Worm (Caenorhabditis elegans) whole organism, L4 larva: ENCODE measurements around the gene iscu-1.

ENCODE experiments used
- T20F7.1 ChIP-seq: fragments of 200-800 bp; sonication (Bioruptor generic); optimal IDR thresholded peaks from 2 replicates; lab custom pipeline; 2018; ENCODE audit warnings: mild to moderate bottlenecking, missing genetic modification characterization, missing compliant biosample characterization
- T26A8.4 ChIP-seq: fragments of 200-800 bp; sonication (Bioruptor generic); IDR thresholded peaks from 2 replicates; pipeline ENCODE4 v1.3.6; 2022; ENCODE audit warnings: missing genetic modification characterization, missing compliant biosample characterization
- Y75B8A.6 ChIP-seq: fragments of 200-800 bp; sonication (Bioruptor generic); IDR thresholded peaks from 2 replicates; pipeline ENCODE4 v1.3.6; 2022; ENCODE audit warnings: missing genetic modification reagents, missing genetic modification characterization, missing compliant biosample characterization
- ZK337.2 ChIP-seq: fragments of 200-800 bp; sonication (Bioruptor generic); IDR thresholded peaks from 2 replicates; pipeline ENCODE4 v1.3.6; 2022; ENCODE audit warnings: missing genetic modification reagents, missing genetic modification characterization, missing compliant biosample characterization
- ZK546.5 ChIP-seq, 2 experiments: sonication (generic microtip); optimal IDR thresholded peaks; 2 replicates each; lab custom pipeline; 2017; ENCODE audit warnings: missing biosample characterization in 2 of 2, missing genetic modification characterization in 2 of 2
- aha-1 ChIP-seq: fragments of 150-350 bp; peaks from one replicate; lab custom pipeline; 2014; ENCODE audit warnings: missing biosample characterization, missing genetic modification characterization
- ama-1 ChIP-seq: fragments of 150-350 bp; optimal IDR thresholded peaks from 2 replicates; lab custom pipeline; 2014; ENCODE audit warnings: inconsistent platforms, mixed read lengths
- ceh-20 ChIP-seq: fragments of 200-800 bp; sonication (Bioruptor generic); IDR thresholded peaks from 2 replicates; pipeline ENCODE4 v1.3.6; 2022; ENCODE audit warnings: missing genetic modification reagents, missing genetic modification characterization, missing compliant biosample characterization
- ceh-28 ChIP-seq: fragments of 150-350 bp; optimal IDR thresholded peaks from 2 replicates; lab custom pipeline; 2014; ENCODE audit warnings: missing biosample characterization, missing genetic modification reagents, missing genetic modification characterization
- ctbp-1 ChIP-seq: fragments of 200-800 bp; sonication (Bioruptor generic); IDR thresholded peaks from 2 replicates; pipeline ENCODE4 v1.3.6; 2022; ENCODE audit warnings: missing genetic modification reagents, missing genetic modification characterization, missing compliant biosample characterization
- daf-19 ChIP-seq: fragments of 200-800 bp; sonication (Bioruptor generic); conservative IDR thresholded peaks from 2 replicates; pipeline ENCODE4 v1.3.6; 2022; ENCODE audit warnings: missing genetic modification characterization, missing compliant biosample characterization
- dmd-6 ChIP-seq: fragments of 200-800 bp; sonication (Bioruptor generic); IDR thresholded peaks from 2 replicates; pipeline ENCODE4 v1.3.6; 2022; ENCODE audit warnings: missing genetic modification reagents, missing genetic modification characterization, missing compliant biosample characterization
- dpl-1 ChIP-seq: fragments of 150-350 bp; optimal IDR thresholded peaks from 2 replicates; lab custom pipeline; 2014; ENCODE audit warnings: missing biosample characterization, missing genetic modification reagents, missing genetic modification characterization
- dve-1 ChIP-seq: sonication (generic microtip); optimal IDR thresholded peaks from 2 replicates; lab custom pipeline; 2017; ENCODE audit warnings: antibody characterized with exemption, mild to moderate bottlenecking, missing genetic modification characterization, missing compliant biosample characterization; ENCODE audit not compliant: insufficient read depth
- fkh-10 ChIP-seq: fragments of 150-350 bp; optimal IDR thresholded peaks from 2 replicates; lab custom pipeline; 2014; ENCODE audit warnings: missing biosample characterization, missing genetic modification reagents, missing genetic modification characterization
- hif-1 ChIP-seq, 2 experiments: sonication (generic microtip); optimal IDR thresholded peaks; 2 replicates each; lab custom pipeline; 2016 to 2017; ENCODE audit warnings: missing compliant biosample characterization in 2 of 2, missing genetic modification characterization in 2 of 2, missing genetic modification reagents in 2 of 2, missing genotype in 2 of 2, mild to moderate bottlenecking in 1 of 2
- hlh-30 ChIP-seq: sonication (generic microtip); optimal IDR thresholded peaks from 2 replicates; lab custom pipeline; 2017; ENCODE audit warnings: antibody characterized with exemption, mild to moderate bottlenecking, missing genetic modification characterization, missing compliant biosample characterization; ENCODE audit not compliant: insufficient read depth
- lin-13 ChIP-seq: fragments of 150-350 bp; optimal IDR thresholded peaks from 2 replicates; lab custom pipeline; 2014; ENCODE audit warnings: missing biosample characterization, missing genetic modification reagents, missing genetic modification characterization
- lin-15B ChIP-seq: fragments of 150-350 bp; sonication (generic microtip); optimal IDR thresholded peaks from 3 replicates; lab custom pipeline; 2014; ENCODE audit warnings: missing biosample characterization, missing genetic modification characterization
- lin-29 ChIP-seq: fragments of 200-800 bp; sonication (Bioruptor generic); IDR thresholded peaks from 2 replicates; pipeline ENCODE4 v1.3.6; 2022; ENCODE audit warnings: missing genetic modification reagents, missing genetic modification characterization, missing compliant biosample characterization
- lin-38 ChIP-seq: fragments of 200-800 bp; sonication (Bioruptor generic); IDR thresholded peaks from 2 replicates; pipeline ENCODE4 v1.3.6; 2022; ENCODE audit warnings: missing genetic modification reagents, missing genetic modification characterization, missing compliant biosample characterization
- lsy-2 ChIP-seq, 2 experiments: fragments of 150-350 bp in 1 of 2; sonication (generic microtip) in 1 of 2; optimal IDR thresholded peaks; 2 replicates each; lab custom pipeline; 2014 to 2017; ENCODE audit warnings: missing biosample characterization in 2 of 2, missing genetic modification characterization in 2 of 2
- madf-5 ChIP-seq, 2 experiments: fragments of 200-800 bp; sonication (Bioruptor generic); IDR thresholded peaks; 2 replicates each; pipeline ENCODE4 v1.3.6; 2022; ENCODE audit warnings: missing compliant biosample characterization in 2 of 2, missing genetic modification characterization in 2 of 2
- mep-1 ChIP-seq: fragments of 150-350 bp; sonication (generic microtip); optimal IDR thresholded peaks from 3 replicates; lab custom pipeline; 2014; ENCODE audit warnings: missing biosample characterization, missing genetic modification characterization
- mes-2 ChIP-seq: sonication (generic microtip); optimal IDR thresholded peaks from 2 replicates; lab custom pipeline; 2016; ENCODE audit warnings: missing genotype, mild to moderate bottlenecking, missing genetic modification characterization, missing compliant biosample characterization; ENCODE audit not compliant: poor library complexity, severe bottlenecking
- mxl-2 ChIP-seq: fragments of 200-800 bp; sonication (Bioruptor generic); conservative IDR thresholded peaks from 2 replicates; pipeline ENCODE4 v1.3.6; 2022; ENCODE audit warnings: missing genetic modification reagents, missing genetic modification characterization, missing compliant biosample characterization
- nhr-102 ChIP-seq: sonication (generic microtip); optimal IDR thresholded peaks from 2 replicates; lab custom pipeline; 2016; ENCODE audit warnings: mild to moderate bottlenecking, missing genetic modification characterization, moderate library complexity, missing compliant biosample characterization
- nhr-11 ChIP-seq: fragments of 150-350 bp; optimal IDR thresholded peaks from 2 replicates; lab custom pipeline; 2014; ENCODE audit warnings: missing biosample characterization, missing genetic modification characterization
- nhr-237 ChIP-seq: sonication (generic microtip); optimal IDR thresholded peaks from 2 replicates; lab custom pipeline; 2017; ENCODE audit warnings: missing biosample characterization, missing genetic modification characterization
- nhr-28 ChIP-seq: fragments of 150-350 bp; optimal IDR thresholded peaks from 2 replicates; lab custom pipeline; 2014; ENCODE audit warnings: missing biosample characterization, missing genetic modification characterization
- nhr-6 ChIP-seq: fragments of 150-350 bp; optimal IDR thresholded peaks from 2 replicates; lab custom pipeline; 2014; ENCODE audit warnings: missing biosample characterization, missing genetic modification characterization
- nhr-77 ChIP-seq: fragments of 150-350 bp; optimal IDR thresholded peaks from 2 replicates; lab custom pipeline; 2014; ENCODE audit warnings: missing biosample characterization, missing genetic modification characterization
- php-3 ChIP-seq: fragments of 200-800 bp; sonication (Bioruptor generic); IDR thresholded peaks from 2 replicates; pipeline ENCODE4 v1.3.6; 2022; ENCODE audit warnings: missing genetic modification reagents, missing genetic modification characterization, missing compliant biosample characterization
- rbr-2 ChIP-seq: sonication (generic microtip); optimal IDR thresholded peaks from 2 replicates; lab custom pipeline; 2016; ENCODE audit warnings: missing genotype, missing genetic modification characterization, missing compliant biosample characterization
- snpc-1.2 ChIP-seq: fragments of 200-800 bp; sonication (Bioruptor generic); IDR thresholded peaks from 2 replicates; pipeline ENCODE4 v1.3.6; 2022; ENCODE audit warnings: missing genetic modification reagents, missing genetic modification characterization, missing compliant biosample characterization
- snpc-4 ChIP-seq: fragments of 150-350 bp; optimal IDR thresholded peaks from 2 replicates; lab custom pipeline; 2014; ENCODE audit warnings: missing biosample characterization, missing genetic modification characterization
- spr-1 ChIP-seq: sonication (generic microtip); optimal IDR thresholded peaks from 2 replicates; lab custom pipeline; 2016; ENCODE audit warnings: mild to moderate bottlenecking, missing genetic modification characterization, missing compliant biosample characterization
- spr-3 ChIP-seq: fragments of 200-800 bp; sonication (Bioruptor generic); optimal IDR thresholded peaks from 2 replicates; lab custom pipeline; 2018; ENCODE audit warnings: mild to moderate bottlenecking, missing genetic modification characterization, missing compliant biosample characterization
- unc-130 ChIP-seq: sonication (generic microtip); optimal IDR thresholded peaks from 2 replicates; lab custom pipeline; 2016; ENCODE audit warnings: missing genetic modification reagents, missing genetic modification characterization, missing compliant biosample characterization
- unc-62 ChIP-seq, 3 experiments: fragments of 150-350 bp in 1 of 3; sonication (generic microtip); optimal IDR thresholded peaks in 2 of 3; peaks in 1 of 3; 1 replicate in 1 of 3; 2 replicates in 2 of 3; lab custom pipeline; 2014 to 2017; ENCODE audit warnings: missing biosample characterization in 3 of 3, missing genetic modification characterization in 3 of 3, missing genetic modification reagents in 3 of 3, missing genotype in 1 of 3
- zfp-2 ChIP-seq: sonication (generic microtip); optimal IDR thresholded peaks from 2 replicates; lab custom pipeline; 2016; ENCODE audit warnings: mild to moderate bottlenecking, missing genetic modification characterization, missing compliant biosample characterization
- ztf-7 ChIP-seq: fragments of 150-350 bp; optimal IDR thresholded peaks from 2 replicates; lab custom pipeline; 2014; ENCODE audit warnings: missing biosample characterization, missing genetic modification characterization

iscu-1 gene

DNA sequence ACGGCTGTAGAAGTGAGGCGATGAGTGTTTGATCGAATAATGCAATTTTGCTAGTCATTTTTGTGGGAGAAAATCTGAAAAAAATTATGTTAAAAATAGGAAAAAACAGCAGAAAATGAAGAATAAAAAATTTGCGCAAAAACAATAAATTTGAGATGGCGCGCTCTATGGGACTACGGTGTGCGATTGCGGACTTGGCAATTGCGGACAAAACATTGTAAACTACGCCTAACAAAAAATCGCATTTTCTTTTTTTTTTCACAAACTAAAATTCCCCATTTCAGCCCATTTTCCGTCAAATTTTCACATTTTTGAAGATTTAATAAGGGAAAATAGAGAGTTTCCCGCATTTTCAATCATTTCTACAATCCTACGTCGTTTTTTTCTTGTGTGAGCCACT, 4.9 kb downstream of the iscu-1 start, which contains the start of the genes sas-6 and Y45F10D.7:
Gene sas-6 (minus strand): TSS at position 80 of the 400 bp plus-strand sequence.
Gene Y45F10D.7 (plus strand): TSS at position 256 of the 400 bp plus-strand sequence.
- TF ChIP-seq dve-1 (tag; lab: Kevin White, UChicago) (peak; percentile 25), spr-3 (no peak), unc-130 (GFP tag; lab: Kevin White, UChicago) (peak; percentile 44), dmd-6 (GFP tag; lab: Robert Waterston, UW) (peak; percentile 40; the same call in 1 of the 2 replicates), nhr-28 (peak; percentile 7), ceh-20 (GFP tag; lab: Robert Waterston, UW) (no peak), nhr-77 (tag; lab: Kevin White, UChicago) (no peak), fkh-10 (GFP tag; lab: Kevin White, UChicago) (peak; percentile 11), nhr-102 (tag; lab: Kevin White, UChicago) (no peak), mep-1 (peak; percentile 57), ztf-7 (tag; lab: Kevin White, UChicago) (peak; percentile 17), madf-5 (GFP tag; IDR thresholded peaks at IDR 0.05; lab: Robert Waterston, UW) (no peak), Y75B8A.6 (GFP tag; lab: Robert Waterston, UW) (no peak), lin-38 (peak; percentile 67), hlh-30 (peak; percentile 72), snpc-1.2 (peak; percentile 93), lsy-2 (tag; optimal IDR thresholded peaks at IDR 0.05; lab: Kevin White, UChicago) (peak; percentile 92 to 99), zfp-2 (tag; lab: Kevin White, UChicago) (no peak), T20F7.1 (GFP tag; lab: Kevin White, UChicago) (peak; percentile 44), snpc-4 (tag; lab: Kevin White, UChicago) (peak; percentile 22), lin-13 (peak; percentile 61), lin-29 (no peak), aha-1 (peak; percentile 96), ZK546.5 (tag; optimal IDR thresholded peaks at IDR 0.05; lab: Kevin White, UChicago) (no peak), nhr-11 (peak; percentile 13), rbr-2 (tag; lab: Kevin White, UChicago) (peak; percentile 19), php-3 (no peak), ceh-28 (tag; lab: Kevin White, UChicago) (no peak), nhr-237 (tag; lab: Kevin White, UChicago) (no peak), lin-15B (tag; lab: Kevin White, UChicago) (no peak), unc-62 (GFP tag; optimal IDR thresholded peaks at IDR 0.05 in 1 of 2; lab: Kevin White, UChicago) (peak in 1 of 2 experiments; percentile 40), unc-62 (tag; optimal IDR thresholded peaks at IDR 0.05; lab: Kevin White, UChicago) (no peak), ZK337.2 (GFP tag; lab: Robert Waterston, UW) (no peak), mes-2 (tag; lab: Kevin White, UChicago) (peak; percentile 83), hif-1 (tag; optimal IDR thresholded peaks at IDR 0.05; lab: Kevin White, UChicago) (peak in 1 of 2 experiments; percentile 40), daf-19 (GFP tag; lab: Robert Waterston, UW) (no peak), T26A8.4 (GFP tag; lab: Robert Waterston, UW) (no peak), nhr-6 (tag; lab: Kevin White, UChicago) (peak; percentile 21), ama-1 (peak; percentile 11), dpl-1 (GFP tag; lab: Kevin White, UChicago) (peak; percentile 89)
- TF ChIP-seq, all 104 proteins: peak for 23

DNA sequence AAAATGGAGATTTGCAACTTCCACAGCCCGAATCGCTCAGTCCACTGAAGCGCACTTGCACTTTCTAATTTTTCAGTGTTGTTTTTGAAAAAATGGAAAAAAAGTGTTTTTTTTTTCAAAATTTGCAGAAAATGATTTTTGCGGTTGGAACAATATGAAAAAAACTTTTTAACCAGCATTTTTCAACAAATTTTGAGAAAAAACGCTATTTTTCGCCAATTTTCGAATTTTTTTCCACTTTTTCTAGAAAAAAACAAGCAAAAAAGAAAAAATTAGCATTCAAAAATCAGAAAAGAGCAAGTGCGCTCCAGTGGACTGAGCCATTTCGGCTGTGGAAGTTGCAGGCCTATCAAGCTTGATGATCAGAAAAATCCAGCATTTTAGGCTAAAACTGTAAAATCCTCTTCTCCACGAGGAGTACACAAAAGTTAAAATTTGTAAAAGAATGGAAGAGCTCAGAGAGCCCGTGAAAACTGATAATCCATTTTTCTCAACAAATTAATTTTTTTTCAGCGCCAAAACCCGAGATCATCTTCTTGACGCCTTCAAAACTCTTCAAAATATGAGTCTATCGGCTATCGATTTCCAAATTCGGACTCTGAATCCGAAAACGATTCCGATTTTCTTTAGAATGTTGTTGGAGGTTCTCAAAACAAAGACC, 11.6 kb downstream of the iscu-1 start:
- TF ChIP-seq mxl-2 (GFP tag; lab: Robert Waterston, UW) (no peak), aha-1 (peak; percentile 6), lin-38 (peak; percentile 41; the same call in 1 of the 2 replicates), unc-62 (GFP tag; optimal IDR thresholded peaks at IDR 0.05 in 1 of 2; lab: Kevin White, UChicago) (peak in 1 of 2 experiments; percentile 59), unc-62 (tag; optimal IDR thresholded peaks at IDR 0.05; lab: Kevin White, UChicago) (no peak), snpc-1.2 (0 out of 2 replicates have a peak, but pooled peaks have one; percentile 13), ctbp-1 (GFP tag; lab: Robert Waterston, UW) (0 out of 2 replicates have a peak, but pooled peaks have one; percentile 13), spr-1 (no peak), nhr-11 (no peak)
